Worm (Caenorhabditis elegans) whole organism, young adult: ENCODE data around the gene arrd-19.

ENCODE experiments used
- attf-6 ChIP-seq: fragments of 200-800 bp; sonication (Bioruptor generic); IDR thresholded peaks from 2 replicates; pipeline ENCODE4 v1.3.6; 2022; ENCODE audit warnings: missing genetic modification reagents, missing genetic modification characterization, missing compliant biosample characterization
- egrh-3 ChIP-seq: fragments of 200-800 bp; sonication (Bioruptor generic); IDR thresholded peaks from 2 replicates; pipeline ENCODE4 v1.3.6; 2022; ENCODE audit warnings: missing genetic modification reagents, missing genetic modification characterization, missing compliant biosample characterization
- ets-4 ChIP-seq: fragments of 200-800 bp; sonication (Bioruptor generic); optimal IDR thresholded peaks from 2 replicates; lab custom pipeline; 2018; ENCODE audit warnings: mild to moderate bottlenecking, missing genetic modification characterization, missing compliant biosample characterization
- hmg-20 ChIP-seq: fragments of 200-800 bp; sonication (Bioruptor generic); IDR thresholded peaks from 2 replicates; pipeline ENCODE4 v1.3.6; 2022; ENCODE audit warnings: missing genetic modification reagents, missing genetic modification characterization, missing compliant biosample characterization
- let-526 ChIP-seq: fragments of 200-800 bp; sonication (Bioruptor generic); IDR thresholded peaks from 2 replicates; pipeline ENCODE4 v1.3.6; 2022; ENCODE audit warnings: missing genetic modification reagents, missing genetic modification characterization, missing compliant biosample characterization
- lsl-1 ChIP-seq: fragments of 200-800 bp; sonication (Bioruptor generic); optimal IDR thresholded peaks from 2 replicates; lab custom pipeline; 2018; ENCODE audit warnings: mild to moderate bottlenecking, missing genetic modification characterization, moderate library complexity, missing compliant biosample characterization
- nhr-80 ChIP-seq: sonication (generic microtip); optimal IDR thresholded peaks from 2 replicates; lab custom pipeline; 2016; ENCODE audit warnings: missing genetic modification characterization, missing compliant biosample characterization
- nhr-90 ChIP-seq: sonication (generic microtip); optimal IDR thresholded peaks from 2 replicates; lab custom pipeline; 2016; ENCODE audit warnings: missing genotype, mild to moderate bottlenecking, missing genetic modification characterization, missing compliant biosample characterization
- rpc-1 ChIP-seq, 2 experiments: fragments of 150-350 bp in 1 of 2; sonication (generic microtip) in 1 of 2; optimal IDR thresholded peaks; 2 replicates each; lab custom pipeline; 2014 to 2018; ENCODE audit warnings: missing biosample characterization in 1 of 2, missing genetic modification characterization in 1 of 2, missing genetic modification reagents in 1 of 2, missing genotype in 1 of 2
- zfh-2 ChIP-seq: fragments of 200-800 bp; sonication (Bioruptor generic); conservative IDR thresholded peaks from 2 replicates; pipeline ENCODE4 v1.3.6; 2022; ENCODE audit warnings: missing genetic modification reagents, missing genetic modification characterization, missing compliant biosample characterization
- ztf-25 ChIP-seq: fragments of 200-800 bp; sonication (Bioruptor generic); IDR thresholded peaks from 2 replicates; pipeline ENCODE4 v1.3.6; 2022; ENCODE audit warnings: missing genetic modification reagents, missing genetic modification characterization, missing compliant biosample characterization
- ztf-28 ChIP-seq: fragments of 200-800 bp; sonication (Bioruptor generic); IDR thresholded peaks from 2 replicates; pipeline ENCODE4 v1.3.6; 2022; ENCODE audit warnings: missing genetic modification reagents, missing genetic modification characterization, missing compliant biosample characterization

DNA sequence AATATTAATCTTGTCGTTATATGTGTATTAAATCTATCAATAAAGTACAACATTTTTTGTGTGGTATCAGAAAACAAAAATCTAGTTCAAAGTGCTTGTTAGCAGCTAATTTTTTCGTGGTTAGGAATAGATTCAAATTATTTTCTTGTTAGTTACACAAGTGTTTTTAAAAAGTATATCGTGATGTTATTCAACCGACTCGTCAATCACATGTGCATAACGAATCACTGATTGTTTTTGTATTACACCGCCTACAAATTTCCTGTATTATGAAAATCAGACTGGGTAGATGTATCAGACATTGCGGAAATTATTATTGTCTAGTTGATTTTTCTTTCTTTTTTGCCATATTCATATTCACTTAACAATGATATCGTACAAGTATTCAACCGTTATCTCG is 32.4 kb downstream of the arrd-19 start, which contains the start of gene str-64:
- no peak for TF ChIP-seq egrh-3
- no peak for TF ChIP-seq zfh-2 (GFP tag; lab: Robert Waterston, UW)
- no peak for TF ChIP-seq ztf-25 (GFP tag; lab: Robert Waterston, UW)
- no peak for TF ChIP-seq nhr-90 (tag; lab: Kevin White, UChicago)
- no peak for TF ChIP-seq rpc-1 (optimal IDR thresholded peaks at IDR 0.05; lab: Kevin White, UChicago)
- TF ChIP-seq rpc-1 (tag; optimal IDR thresholded peaks at IDR 0.05; lab: Kevin White, UChicago): no peak
- no peak for TF ChIP-seq lsl-1
- TF ChIP-seq ets-4 (GFP tag; lab: Kevin White, UChicago): no peak
- no peak for TF ChIP-seq hmg-20
- TF ChIP-seq ztf-28 (GFP tag; lab: Robert Waterston, UW): no peak
- TF ChIP-seq nhr-80 (tag; lab: Kevin White, UChicago): no peak
- TF ChIP-seq attf-6 (GFP tag; lab: Robert Waterston, UW): no peak
- TF ChIP-seq let-526 (GFP tag; lab: Robert Waterston, UW): no peak
